Worm (Caenorhabditis elegans) whole organism, L2 larva: Measurements from ENCODE around the gene T11F9.1.
A peak's percentile ranks its signal among the peaks of the same experiment; 100 is the strongest.

ENCODE experiments used
- F13H6.1 ChIP-seq: sonication (generic microtip); optimal IDR thresholded peaks from 2 replicates; lab custom pipeline; 2016; ENCODE audit warnings: missing genetic modification characterization, missing compliant biosample characterization
- Y55F3AM.14 ChIP-seq: fragments of 200-800 bp; sonication (Bioruptor generic); optimal IDR thresholded peaks from 2 replicates; lab custom pipeline; 2018; ENCODE audit warnings: mild to moderate bottlenecking, missing genetic modification characterization, missing compliant biosample characterization
- ZK546.5 ChIP-seq: sonication (generic microtip); optimal IDR thresholded peaks from 2 replicates; lab custom pipeline; 2017; ENCODE audit warnings: missing biosample characterization, missing genetic modification characterization
- aly-2 ChIP-seq: fragments of 150-350 bp; optimal IDR thresholded peaks from 2 replicates; lab custom pipeline; 2014; ENCODE audit warnings: missing biosample characterization, missing genetic modification characterization
- ama-1 ChIP-seq: fragments of 150-350 bp; optimal IDR thresholded peaks from 2 replicates; lab custom pipeline; 2018; ENCODE audit warnings: inconsistent platforms
- blmp-1 ChIP-seq: sonication (generic microtip); optimal IDR thresholded peaks from 2 replicates; lab custom pipeline; 2017; ENCODE audit warnings: missing genetic modification characterization, mild to moderate bottlenecking, missing compliant biosample characterization, antibody characterized with exemption, moderate library complexity; ENCODE audit not compliant: insufficient read depth
- ceh-16 ChIP-seq: fragments of 150-350 bp; optimal IDR thresholded peaks from 2 replicates; lab custom pipeline; 2014; ENCODE audit warnings: missing biosample characterization, missing genetic modification characterization
- ceh-82 ChIP-seq: fragments of 150-350 bp; optimal IDR thresholded peaks from 2 replicates; lab custom pipeline; 2014; ENCODE audit warnings: missing biosample characterization, missing genetic modification characterization
- crh-2 ChIP-seq: sonication (generic microtip); optimal IDR thresholded peaks from 2 replicates; lab custom pipeline; 2017; ENCODE audit warnings: missing biosample characterization, missing genetic modification characterization
- egl-27 ChIP-seq: sonication (generic microtip); optimal IDR thresholded peaks from 3 replicates; lab custom pipeline; 2017; ENCODE audit warnings: missing biosample characterization, missing genetic modification reagents, missing genetic modification characterization
- elt-1 ChIP-seq: fragments of 150-350 bp; optimal IDR thresholded peaks from 2 replicates; lab custom pipeline; 2014; ENCODE audit warnings: missing biosample characterization, missing genetic modification characterization
- fos-1 ChIP-seq: fragments of 150-350 bp; optimal IDR thresholded peaks from 2 replicates; lab custom pipeline; 2014; ENCODE audit warnings: missing biosample characterization, missing genetic modification characterization
- gmeb-1 ChIP-seq: fragments of 150-350 bp; optimal IDR thresholded peaks from 2 replicates; lab custom pipeline; 2014; ENCODE audit warnings: missing biosample characterization, missing genetic modification characterization
- lin-11 ChIP-seq: fragments of 150-350 bp; sonication (generic microtip); optimal IDR thresholded peaks from 2 replicates; lab custom pipeline; 2014; ENCODE audit warnings: missing biosample characterization, missing genetic modification characterization, inconsistent platforms, mixed read lengths
- lin-39 ChIP-seq: fragments of 150-350 bp; optimal IDR thresholded peaks from 2 replicates; lab custom pipeline; 2014; ENCODE audit warnings: missing biosample characterization, missing genetic modification reagents, missing genetic modification characterization
- lsy-2 ChIP-seq, 2 experiments: fragments of 150-350 bp in 1 of 2; sonication (generic microtip) in 1 of 2; optimal IDR thresholded peaks; 2 replicates each; lab custom pipeline; 2014 to 2017; ENCODE audit warnings: missing biosample characterization in 2 of 2, missing genetic modification characterization in 2 of 2
- mab-5 ChIP-seq: fragments of 150-350 bp; optimal IDR thresholded peaks from 2 replicates; lab custom pipeline; 2014; ENCODE audit warnings: missing biosample characterization, missing genetic modification characterization
- mdl-1 ChIP-seq, 2 experiments: fragments of 150-350 bp in 1 of 2; sonication (generic microtip) in 1 of 2; optimal IDR thresholded peaks; 2 replicates each; lab custom pipeline; 2017; ENCODE audit warnings: missing biosample characterization in 2 of 2, missing genetic modification characterization in 2 of 2
- nhr-10 ChIP-seq: sonication (generic microtip); optimal IDR thresholded peaks from 2 replicates; lab custom pipeline; 2017; ENCODE audit warnings: missing biosample characterization, missing genetic modification characterization
- nhr-11 ChIP-seq: fragments of 150-350 bp; optimal IDR thresholded peaks from 2 replicates; lab custom pipeline; 2014; ENCODE audit warnings: missing biosample characterization, missing genetic modification characterization
- nhr-12 ChIP-seq: fragments of 150-350 bp; optimal IDR thresholded peaks from 2 replicates; lab custom pipeline; 2014; ENCODE audit warnings: missing biosample characterization, missing genetic modification characterization
- nhr-129 ChIP-seq: fragments of 150-350 bp; optimal IDR thresholded peaks from 2 replicates; lab custom pipeline; 2014; ENCODE audit warnings: missing biosample characterization, missing genetic modification characterization
- nhr-21 ChIP-seq: fragments of 150-350 bp; optimal IDR thresholded peaks from 2 replicates; lab custom pipeline; 2014; ENCODE audit warnings: missing biosample characterization, missing genetic modification characterization
- nhr-23 ChIP-seq: fragments of 150-350 bp; optimal IDR thresholded peaks from 2 replicates; lab custom pipeline; 2014; ENCODE audit warnings: missing biosample characterization, missing genetic modification reagents, missing genetic modification characterization
- nhr-25 ChIP-seq: fragments of 150-350 bp; sonication (generic microtip); optimal IDR thresholded peaks from 3 replicates; lab custom pipeline; 2014; ENCODE audit warnings: missing biosample characterization, missing genetic modification characterization
- nhr-77 ChIP-seq: fragments of 150-350 bp; optimal IDR thresholded peaks from 2 replicates; lab custom pipeline; 2014; ENCODE audit warnings: missing biosample characterization, missing genetic modification characterization
- peb-1 ChIP-seq: fragments of 150-350 bp; optimal IDR thresholded peaks from 2 replicates; lab custom pipeline; 2014; ENCODE audit warnings: missing biosample characterization, missing genetic modification characterization
- sem-4 ChIP-seq: fragments of 150-350 bp; optimal IDR thresholded peaks from 2 replicates; lab custom pipeline; 2014; ENCODE audit warnings: missing biosample characterization, missing genetic modification reagents, missing genetic modification characterization
- skn-1 ChIP-seq: sonication (generic microtip); optimal IDR thresholded peaks from 2 replicates; lab custom pipeline; 2017; ENCODE audit warnings: missing biosample characterization, missing genetic modification characterization
- sma-3 ChIP-seq: sonication (generic microtip); optimal IDR thresholded peaks from 2 replicates; lab custom pipeline; 2016; ENCODE audit warnings: missing genetic modification reagents, missing genetic modification characterization, missing compliant biosample characterization
- sma-9 ChIP-seq, 2 experiments: fragments of 150-350 bp in 1 of 2; sonication (generic microtip) in 1 of 2; optimal IDR thresholded peaks; 2 replicates each; lab custom pipeline; 2014 to 2016; ENCODE audit warnings: missing genetic modification characterization in 2 of 2, mild to moderate bottlenecking in 1 of 2, missing biosample characterization in 1 of 2, missing compliant biosample characterization in 1 of 2, missing genetic modification reagents in 1 of 2, moderate library complexity in 1 of 2
- snpc-4 ChIP-seq: fragments of 150-350 bp; optimal IDR thresholded peaks from 2 replicates; lab custom pipeline; 2014; ENCODE audit warnings: missing biosample characterization, missing genetic modification characterization
- unc-39 ChIP-seq: fragments of 150-350 bp; optimal IDR thresholded peaks from 2 replicates; lab custom pipeline; 2014; ENCODE audit warnings: missing biosample characterization, missing genetic modification characterization
- unc-55 ChIP-seq: fragments of 150-350 bp; sonication (generic microtip); optimal IDR thresholded peaks from 3 replicates; lab custom pipeline; 2014; ENCODE audit warnings: missing biosample characterization, missing genetic modification reagents, missing genetic modification characterization
- unc-62 ChIP-seq: fragments of 150-350 bp; optimal IDR thresholded peaks from 2 replicates; lab custom pipeline; 2014; ENCODE audit warnings: missing biosample characterization, missing genetic modification reagents, missing genetic modification characterization
- zag-1 ChIP-seq: fragments of 150-350 bp; optimal IDR thresholded peaks from 2 replicates; lab custom pipeline; 2014; ENCODE audit warnings: missing biosample characterization, missing genetic modification characterization
- ztf-1 ChIP-seq: fragments of 200-800 bp; sonication (Bioruptor generic); conservative IDR thresholded peaks from 2 replicates; pipeline ENCODE4 v1.3.6; 2022; ENCODE audit warnings: missing genetic modification characterization, missing compliant biosample characterization
- ztf-11 ChIP-seq: sonication (generic microtip); optimal IDR thresholded peaks from 2 replicates; lab custom pipeline; 2017; ENCODE audit warnings: missing biosample characterization, missing genetic modification characterization

The T11F9.1 gene

DNA sequence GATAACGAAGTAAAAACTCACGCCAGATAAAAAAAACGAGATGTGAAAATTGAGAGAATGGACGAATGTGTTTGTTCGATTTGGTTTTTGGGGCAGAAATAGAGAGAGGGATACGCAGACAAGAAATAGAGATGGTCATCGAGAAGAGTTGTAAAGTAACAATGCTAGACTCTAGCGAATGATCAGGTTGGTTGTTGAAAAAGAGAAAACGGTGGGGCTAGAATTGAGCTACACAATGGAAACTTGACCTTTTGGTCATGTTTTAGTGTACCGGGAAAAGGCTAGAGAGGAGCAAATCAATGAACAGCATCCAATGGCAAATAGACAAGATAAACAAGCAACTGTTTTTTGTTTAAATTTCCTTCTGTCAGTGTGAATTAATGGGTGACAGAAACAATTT lies 31.0 kb downstream of the T11F9.1 start, which contains the start of gene dhs-19:
TSS of gene dhs-19 (minus strand) at position 101 of the 400 bp plus-strand sequence.
- TF ChIP-seq unc-39 (tag; lab: Kevin White, UChicago) (no peak), nhr-21 (no peak), ZK546.5 (tag; lab: Kevin White, UChicago) (no peak), nhr-77 (tag; lab: Kevin White, UChicago) (no peak), gmeb-1 (no peak), ztf-11 (tag; lab: Kevin White, UChicago) (no peak), nhr-23 (tag; lab: Kevin White, UChicago) (no peak), sma-9 (GFP tag; optimal IDR thresholded peaks at IDR 0.05; lab: Kevin White, UChicago) (no peak), sma-9 (tag; optimal IDR thresholded peaks at IDR 0.05; lab: Kevin White, UChicago) (no peak), peb-1 (tag; lab: Kevin White, UChicago) (no peak), Y55F3AM.14 (GFP tag; lab: Kevin White, UChicago) (no peak), egl-27 (no peak), aly-2 (no peak), sem-4 (tag; lab: Kevin White, UChicago) (no peak), nhr-129 (no peak), zag-1 (tag; lab: Kevin White, UChicago) (no peak), unc-62 (GFP tag; lab: Kevin White, UChicago) (no peak), skn-1 (tag; lab: Kevin White, UChicago) (no peak), nhr-12 (tag; lab: Kevin White, UChicago) (no peak)

DNA sequence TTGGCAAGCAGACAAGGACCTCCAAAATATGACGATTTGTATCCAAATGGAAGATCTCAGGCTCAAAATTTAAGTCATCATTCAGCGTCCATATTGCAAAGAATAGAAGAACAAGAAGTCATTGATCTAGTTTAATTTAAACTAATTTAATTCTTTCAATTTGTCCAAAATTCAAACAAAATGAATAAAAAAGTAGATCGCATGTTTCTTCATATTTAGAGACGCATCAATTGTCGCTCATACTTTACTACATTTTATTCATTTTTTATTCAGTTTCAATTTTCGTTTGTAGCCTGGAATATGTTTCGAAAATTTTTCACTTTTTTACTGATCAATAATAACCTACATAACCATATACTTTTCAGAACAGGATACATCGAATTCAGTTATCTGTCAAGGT lies 33.1 kb downstream of the T11F9.1 start, which contains the start of gene T11F9.21:
TSS of gene T11F9.21 (plus strand) at position 301 of the 400 bp plus-strand sequence.
- no peak for TF ChIP-seq nhr-12 (tag; lab: Kevin White, UChicago)
- no peak for TF ChIP-seq nhr-10 (tag; lab: Kevin White, UChicago)
- TF ChIP-seq elt-1 = no peak
- no peak for TF ChIP-seq nhr-77 (tag; lab: Kevin White, UChicago)
- no peak for TF ChIP-seq lsy-2 (tag; optimal IDR thresholded peaks at IDR 0.05; lab: Kevin White, UChicago)
- TF ChIP-seq F13H6.1 = no peak
- TF ChIP-seq, all 48 proteins: peak for 0

ce11 chrV:11496283-11496682 lies 36.9 kb downstream of the T11F9.1 start, which contains the start of gene htrl-1:
TSS of gene htrl-1 (minus strand) at chrV:11496383.
- TF ChIP-seq ceh-16 (tag; lab: Kevin White, UChicago) = no peak
- no peak for TF ChIP-seq F13H6.1
- TF ChIP-seq nhr-77 (tag; lab: Kevin White, UChicago) = no peak
- TF ChIP-seq aly-2 = no peak
- TF ChIP-seq lin-11 = no peak
- TF ChIP-seq snpc-4 (tag; lab: Kevin White, UChicago) = no peak
- TF ChIP-seq elt-1 = no peak
- TF ChIP-seq nhr-11 (tag; lab: Kevin White, UChicago) = no peak
- TF ChIP-seq ceh-82 (tag; lab: Kevin White, UChicago) = no peak
- TF ChIP-seq ZK546.5 (tag; lab: Kevin White, UChicago) = no peak

DNA sequence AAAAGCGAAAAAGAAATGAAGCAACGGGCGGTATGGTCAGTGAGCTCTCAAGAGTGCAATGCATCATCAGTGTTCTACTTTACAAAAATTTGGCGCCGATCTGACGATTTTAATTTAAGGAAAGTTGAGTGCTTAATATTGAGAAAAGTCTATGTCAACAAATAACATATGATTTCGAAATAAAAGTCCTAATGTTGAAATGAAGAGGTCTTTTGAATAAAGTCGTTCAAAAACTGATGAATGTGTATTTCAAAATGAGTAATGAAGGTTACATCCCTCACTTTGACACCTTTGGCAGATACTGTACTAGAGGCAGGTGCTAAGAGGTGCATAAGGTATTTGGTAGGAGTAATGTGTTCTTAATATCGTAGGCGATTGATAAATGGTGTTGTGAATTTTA lies 38.1 kb downstream of the T11F9.1 start:
- TF ChIP-seq nhr-21 = no peak
- no peak for TF ChIP-seq mdl-1 (tag; optimal IDR thresholded peaks at IDR 0.05; lab: Kevin White, UChicago)
- no peak for TF ChIP-seq skn-1 (tag; lab: Kevin White, UChicago)
- TF ChIP-seq ztf-1 (GFP tag; lab: Robert Waterston, UW) = no peak
- no peak for TF ChIP-seq mab-5 (tag; lab: Kevin White, UChicago)
- TF ChIP-seq ama-1 (lab: Kevin White, UChicago) = no peak
- no peak for TF ChIP-seq lin-39 (tag; lab: Kevin White, UChicago)
- no peak for TF ChIP-seq nhr-11 (tag; lab: Kevin White, UChicago)
- TF ChIP-seq lin-11 = no peak
- no peak for TF ChIP-seq sma-9 (GFP tag; optimal IDR thresholded peaks at IDR 0.05; lab: Kevin White, UChicago)
- TF ChIP-seq sma-9 (tag; optimal IDR thresholded peaks at IDR 0.05; lab: Kevin White, UChicago) = no peak
- TF ChIP-seq F13H6.1 = no peak
- TF ChIP-seq crh-2 (tag; lab: Kevin White, UChicago) = no peak
- TF ChIP-seq Y55F3AM.14 (GFP tag; lab: Kevin White, UChicago) = no peak
- TF ChIP-seq ztf-11 (tag; lab: Kevin White, UChicago) = no peak
- no peak for TF ChIP-seq lsy-2 (tag; optimal IDR thresholded peaks at IDR 0.05; lab: Kevin White, UChicago)
- TF ChIP-seq nhr-25 (tag; lab: Kevin White, UChicago) = no peak
- TF ChIP-seq gmeb-1 = no peak
- no peak for TF ChIP-seq unc-62 (GFP tag; lab: Kevin White, UChicago)

DNA sequence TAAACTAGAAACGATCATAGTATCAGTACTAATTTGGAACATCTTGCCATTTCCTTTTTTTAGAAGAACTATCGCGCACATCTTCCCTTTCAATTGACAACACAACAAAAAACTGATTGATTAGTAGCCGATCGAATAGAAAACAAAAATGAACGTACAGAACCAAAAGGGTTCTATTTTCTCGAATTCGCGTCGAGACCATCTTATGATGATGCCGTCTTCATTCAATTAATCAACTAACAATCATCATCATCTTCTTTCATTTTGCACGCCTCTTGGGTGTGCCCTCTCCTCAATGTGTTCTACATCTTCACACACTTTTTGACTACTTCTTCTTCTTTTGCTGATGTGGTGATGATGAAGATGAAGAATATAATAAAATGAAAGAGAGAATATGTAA lies 40.4 kb downstream of the T11F9.1 start:
- TF ChIP-seq sma-9 (GFP tag; optimal IDR thresholded peaks at IDR 0.05; lab: Kevin White, UChicago) = peak; percentile 14
- no peak for TF ChIP-seq sma-9 (tag; optimal IDR thresholded peaks at IDR 0.05; lab: Kevin White, UChicago)
- no peak for TF ChIP-seq lsy-2 (tag; optimal IDR thresholded peaks at IDR 0.05; lab: Kevin White, UChicago)
- TF ChIP-seq fos-1 (tag; lab: Kevin White, UChicago) = peak; percentile 0
- TF ChIP-seq lin-11 = no peak
- TF ChIP-seq unc-55 (GFP tag; lab: Kevin White, UChicago) = no peak
- TF ChIP-seq sma-3 (GFP tag; lab: Kevin White, UChicago) = peak; percentile 30
- TF ChIP-seq blmp-1 (tag; lab: Kevin White, UChicago) = peak; percentile 48
- no peak for TF ChIP-seq gmeb-1
- no peak for TF ChIP-seq nhr-25 (tag; lab: Kevin White, UChicago)
- TF ChIP-seq ceh-82 (tag; lab: Kevin White, UChicago) = no peak
